Worm (Caenorhabditis elegans) whole organism, mixed stage, embryonic: ENCODE measurements around the gene F59A7.11.

Experiments used
- bed-3 ChIP-seq: fragments of 200-800 bp; sonication (Bioruptor generic); optimal IDR thresholded peaks from 3 replicates; lab custom pipeline; 2018; ENCODE audit warnings: mild to moderate bottlenecking, missing genetic modification characterization, moderate library complexity, missing compliant biosample characterization
- ces-1 ChIP-seq: fragments of 150-350 bp; optimal IDR thresholded peaks from 2 replicates; lab custom pipeline; 2014; ENCODE audit warnings: missing biosample characterization, missing genetic modification reagents, missing genetic modification characterization
- lsy-2 ChIP-seq: fragments of 150-350 bp; optimal IDR thresholded peaks from 2 replicates; lab custom pipeline; 2014; ENCODE audit warnings: missing biosample characterization, missing genetic modification characterization
- mab-5 ChIP-seq: fragments of 150-350 bp; optimal IDR thresholded peaks from 2 replicates; lab custom pipeline; 2014; ENCODE audit warnings: missing biosample characterization, missing genetic modification characterization
- mep-1 ChIP-seq: fragments of 150-350 bp; optimal IDR thresholded peaks from 2 replicates; lab custom pipeline; 2017; ENCODE audit warnings: missing biosample characterization, missing genetic modification reagents, missing genetic modification characterization, inconsistent platforms
- nhr-12 ChIP-seq: fragments of 150-350 bp; optimal IDR thresholded peaks from 2 replicates; lab custom pipeline; 2014; ENCODE audit warnings: missing biosample characterization, missing genetic modification characterization
- tbx-8 ChIP-seq: fragments of 200-800 bp; sonication (Bioruptor generic); optimal IDR thresholded peaks from 2 replicates; lab custom pipeline; 2018; ENCODE audit warnings: mild to moderate bottlenecking, missing genetic modification characterization, moderate library complexity, missing compliant biosample characterization
- unc-62 ChIP-seq: fragments of 150-350 bp; optimal IDR thresholded peaks from 2 replicates; lab custom pipeline; 2014; ENCODE audit warnings: missing biosample characterization, missing genetic modification reagents, missing genetic modification characterization

- no peak for TF ChIP-seq ces-1
- no peak for TF ChIP-seq lsy-2 (tag; lab: Kevin White, UChicago)
- no peak for TF ChIP-seq unc-62 (GFP tag; lab: Kevin White, UChicago)
- no peak for TF ChIP-seq mab-5 (tag; lab: Kevin White, UChicago)
- TF ChIP-seq bed-3 (GFP tag; lab: Kevin White, UChicago), result no peak
- no peak for TF ChIP-seq tbx-8
- no peak for TF ChIP-seq nhr-12 (tag; lab: Kevin White, UChicago)
- TF ChIP-seq mep-1 (tag; lab: Kevin White, UChicago), result no peak
These were observed 44.9 kb downstream of the F59A7.11 start for ce11 chrV:1968809-1969208.
